Fruit fly (Drosophila melanogaster): ENCODE data around the gene RpS19b.

The RpS19b gene

DNA sequence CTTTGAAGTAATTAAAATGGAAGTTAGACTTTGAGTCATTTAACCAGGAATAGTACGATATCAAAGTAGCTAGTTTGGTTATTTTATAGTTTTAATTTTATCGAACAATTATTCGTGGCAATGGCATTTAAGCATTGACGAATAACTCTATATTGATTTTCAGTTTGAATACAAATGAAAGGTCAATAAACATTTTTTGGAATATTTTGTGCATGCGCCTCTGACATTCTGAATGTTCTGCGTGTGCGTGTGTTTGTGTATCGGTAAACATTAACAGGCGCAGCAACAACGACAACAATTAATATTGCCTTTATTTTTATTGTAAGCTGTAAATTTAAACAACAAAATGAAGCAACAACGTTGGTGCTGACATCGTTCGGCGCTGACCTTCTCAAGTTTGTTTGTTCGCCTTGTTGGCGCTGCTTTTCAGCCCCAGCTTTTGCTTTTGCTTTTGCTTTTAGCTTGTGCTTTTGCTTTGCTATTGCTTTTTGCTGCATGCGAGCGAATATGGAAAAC, 23.9 kb downstream of the RpS19b start (continued):
- peak; percentile 67 for TF ChIP-seq br (GFP tag; optimal IDR thresholded peaks at IDR 0.05)

DNA sequence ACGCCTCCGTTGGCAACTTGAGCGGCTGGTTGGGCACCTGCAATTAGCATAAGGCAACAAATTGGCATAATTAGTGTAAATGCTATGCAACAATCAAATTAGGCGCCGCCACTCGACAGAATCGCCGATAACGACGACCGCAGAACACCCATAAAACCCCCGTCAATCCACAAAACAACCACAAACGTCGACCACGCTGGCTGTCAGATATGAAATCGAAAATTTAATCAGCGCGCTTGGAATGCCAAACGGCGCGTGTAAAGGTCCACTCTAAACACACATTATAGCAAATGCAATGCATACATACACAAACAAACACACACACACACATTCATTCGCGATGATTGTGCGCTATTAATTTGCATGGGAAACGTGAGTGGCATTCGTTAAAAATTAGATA, 29.9 kb downstream of the RpS19b start:
- no peak for TF ChIP-seq Rel (GFP tag; optimal IDR thresholded peaks at IDR 0.05)
- TF ChIP-seq Rel (tag; optimal IDR thresholded peaks at IDR 0.05): peak; percentile 71
- no peak for TF ChIP-seq Dfd (GFP tag; optimal IDR thresholded peaks at IDR 0.05)
- no peak for TF ChIP-seq OdsH (GFP tag; optimal IDR thresholded peaks at IDR 0.05)

DNA sequence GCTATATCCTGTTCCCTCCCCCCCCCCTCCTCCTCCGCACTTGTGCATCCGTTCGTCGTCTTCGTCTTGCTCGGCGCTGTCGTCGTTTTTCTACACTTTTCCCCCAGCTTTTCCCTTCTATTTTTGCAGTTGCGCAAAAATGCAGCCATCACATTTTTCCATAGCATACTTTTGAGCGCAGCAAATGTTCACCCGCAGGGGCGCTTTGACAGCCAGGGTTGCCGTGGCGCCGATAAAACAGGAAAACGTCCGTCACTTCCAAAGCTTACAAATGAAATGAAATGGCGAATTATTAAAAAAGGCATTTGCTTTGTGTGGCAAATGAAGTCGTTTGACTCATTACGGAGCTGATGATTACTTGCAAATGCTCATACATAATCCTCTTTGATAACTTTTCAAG, 30.8 kb downstream of the RpS19b start:
- TF ChIP-seq GATAd (GFP tag; optimal IDR thresholded peaks at IDR 0.05) (no peak), Rel (GFP tag; optimal IDR thresholded peaks at IDR 0.05) (no peak), Rel (tag; optimal IDR thresholded peaks at IDR 0.05) (peak; percentile 26)

DNA sequence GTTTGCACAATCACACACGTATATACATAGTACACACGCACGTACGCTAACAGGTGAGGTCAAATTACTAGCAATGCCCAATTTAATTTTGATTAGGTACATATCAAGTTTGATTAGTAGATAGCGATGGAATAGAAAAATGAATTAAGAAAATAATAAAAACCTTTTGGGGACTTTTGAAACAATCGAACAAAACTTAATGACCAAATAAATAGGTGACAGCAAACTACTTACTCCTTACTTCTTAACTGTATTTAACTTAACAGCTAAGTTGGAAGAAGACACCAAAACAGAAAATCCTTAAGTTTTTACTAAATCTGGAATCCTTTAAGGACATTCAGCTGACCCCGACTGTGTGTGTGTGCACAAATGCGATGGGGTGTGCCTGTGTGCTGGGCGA, 31.3 kb downstream of the RpS19b start:
- TF ChIP-seq Hr83 (GFP tag; optimal IDR thresholded peaks at IDR 0.05; ENCODE audit: poor library complexity, severe bottlenecking) (no peak), dmrt93B (GFP tag; optimal IDR thresholded peaks at IDR 0.05) (no peak), brk (GFP tag; optimal IDR thresholded peaks at IDR 0.05) (no peak), foxo (GFP tag; optimal IDR thresholded peaks at IDR 0.05) (no peak)

DNA sequence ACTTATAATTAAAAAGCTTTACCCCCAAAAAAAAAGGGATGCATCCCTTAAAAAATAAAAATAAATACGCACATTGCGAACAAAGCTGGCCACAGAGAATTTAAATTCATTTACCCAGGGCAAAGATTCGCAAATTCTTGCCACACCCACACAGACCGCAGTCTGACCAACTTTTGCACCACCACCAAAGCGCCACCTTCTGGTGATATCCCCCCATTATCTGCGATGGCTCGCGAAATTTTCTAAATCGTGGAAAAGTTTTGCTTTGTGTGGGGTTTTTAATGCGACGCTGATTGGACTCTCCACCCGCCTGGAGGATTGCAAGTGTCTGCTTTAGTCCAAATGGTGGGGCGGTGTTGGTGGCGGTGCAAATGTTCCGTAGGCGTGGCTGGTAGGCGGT, 33.2 kb downstream of the RpS19b start:
- TF ChIP-seq Myc (optimal IDR thresholded peaks at IDR 0.05): no peak
- TF ChIP-seq woc (GFP tag; optimal IDR thresholded peaks at IDR 0.05): no peak
- TF ChIP-seq Vsx2 (GFP tag; optimal IDR thresholded peaks at IDR 0.05; ENCODE audit: partially characterized antibody): no peak
- TF ChIP-seq br (GFP tag; optimal IDR thresholded peaks at IDR 0.05): no peak
- no peak for TF ChIP-seq jim (GFP tag; optimal IDR thresholded peaks at IDR 0.05)
- no peak for TF ChIP-seq GATAd (GFP tag; optimal IDR thresholded peaks at IDR 0.05)
- TF ChIP-seq Mio (GFP tag; optimal IDR thresholded peaks at IDR 0.05): no peak
- no peak for TF ChIP-seq dl (GFP tag; optimal IDR thresholded peaks at IDR 0.05; ENCODE audit: insufficient read depth in 1 of 2, partially characterized antibody in 2 of 2)
- no peak for TF ChIP-seq OdsH (GFP tag; optimal IDR thresholded peaks at IDR 0.05)
- TF ChIP-seq brk (GFP tag; optimal IDR thresholded peaks at IDR 0.05): no peak
- no peak for TF ChIP-seq fru (GFP tag; optimal IDR thresholded peaks at IDR 0.05)
- TF ChIP-seq pan (optimal IDR thresholded peaks at IDR 0.05): no peak
- TF ChIP-seq ey (GFP tag; optimal IDR thresholded peaks at IDR 0.05): no peak
- no peak for TF ChIP-seq lola (GFP tag; optimal IDR thresholded peaks at IDR 0.05)
- no peak for TF ChIP-seq Hnf4 (GFP tag; optimal IDR thresholded peaks at IDR 0.05)
- no peak for TF ChIP-seq Sp1 (GFP tag; optimal IDR thresholded peaks at IDR 0.05)
- TF ChIP-seq Jra (GFP tag; optimal IDR thresholded peaks at IDR 0.05): no peak
- TF ChIP-seq Dif (GFP tag; optimal IDR thresholded peaks at IDR 0.05; ENCODE audit: partially characterized antibody): no peak
- TF ChIP-seq usp (GFP tag; optimal IDR thresholded peaks at IDR 0.05): no peak

DNA sequence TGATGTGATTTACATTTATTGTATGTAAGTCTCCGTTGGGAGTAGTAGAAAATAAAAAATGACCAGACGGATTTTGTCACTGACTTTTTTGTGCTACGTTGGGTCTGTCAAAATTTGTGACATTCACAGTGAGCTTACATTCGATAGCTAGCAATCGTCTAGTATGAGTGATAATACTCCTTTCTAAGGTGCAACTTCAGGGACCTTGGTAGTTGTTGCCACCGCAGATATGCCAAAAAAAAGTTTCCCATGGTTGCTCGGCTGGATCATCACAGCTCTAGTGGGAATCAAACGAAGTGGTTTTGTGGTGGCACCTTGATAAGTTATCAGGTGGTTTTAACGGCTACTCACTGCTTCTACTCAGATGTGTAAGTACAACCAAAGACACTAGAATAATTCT, 39.9 kb downstream of the RpS19b start, which contains the start of gene tbrd-1:
tbrd-1 (minus strand) TSS at position 101 of the 400 bp plus-strand sequence.
- TF ChIP-seq Jra (GFP tag; optimal IDR thresholded peaks at IDR 0.05): no peak

DNA sequence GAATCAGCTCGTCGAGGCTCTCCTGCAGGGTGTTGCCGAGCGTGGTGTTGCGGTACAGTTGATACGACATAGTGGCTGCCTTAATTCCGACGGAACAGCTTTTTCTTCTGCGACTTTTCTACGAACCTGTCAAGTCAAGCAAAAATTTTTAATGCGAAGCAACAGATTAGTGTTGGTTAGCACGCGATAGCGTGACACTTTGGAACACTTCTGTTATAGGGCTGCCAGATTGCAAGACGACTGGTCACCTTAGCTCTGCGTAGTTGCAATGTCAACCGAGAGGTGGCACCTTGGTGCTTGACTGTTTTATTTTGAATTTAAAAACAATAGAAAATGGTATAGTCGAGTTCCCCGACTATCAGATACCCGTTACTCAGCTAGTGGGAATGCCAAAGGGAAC, 42.4 kb downstream of the RpS19b start, which contains the start of gene TfIIA-S:
TfIIA-S (minus strand) TSS at position 175 of the 400 bp plus-strand sequence.
- TF ChIP-seq dmrt93B (GFP tag; optimal IDR thresholded peaks at IDR 0.05): peak; percentile 58
- TF ChIP-seq usp (GFP tag; optimal IDR thresholded peaks at IDR 0.05): no peak
- TF ChIP-seq Myc (optimal IDR thresholded peaks at IDR 0.05): no peak
- peak; percentile 87 for TF ChIP-seq rgr (GFP tag; optimal IDR thresholded peaks at IDR 0.05)
- no peak for TF ChIP-seq lola (GFP tag; optimal IDR thresholded peaks at IDR 0.05)
- TF ChIP-seq OdsH (GFP tag; optimal IDR thresholded peaks at IDR 0.05): peak; percentile 66
- TF ChIP-seq fru (GFP tag; optimal IDR thresholded peaks at IDR 0.05): peak; percentile 72
- TF ChIP-seq Abd-B (GFP tag; optimal IDR thresholded peaks at IDR 0.05): no peak
- no peak for TF ChIP-seq Rel (GFP tag; optimal IDR thresholded peaks at IDR 0.05)
- TF ChIP-seq Rel (tag; optimal IDR thresholded peaks at IDR 0.05): peak; percentile 69
- TF ChIP-seq Mio (GFP tag; optimal IDR thresholded peaks at IDR 0.05): peak; percentile 44
- TF ChIP-seq HLH106 (tag; optimal IDR thresholded peaks at IDR 0.05): peak; percentile 71
- TF ChIP-seq sv (GFP tag; optimal IDR thresholded peaks at IDR 0.05): peak; percentile 78
- peak; percentile 95 for TF ChIP-seq Hr83 (GFP tag; optimal IDR thresholded peaks at IDR 0.05; ENCODE audit: poor library complexity, severe bottlenecking)
- TF ChIP-seq dsf (GFP tag; optimal IDR thresholded peaks at IDR 0.05; ENCODE audit: borderline replicate concordance): no peak
- TF ChIP-seq psq (GFP tag; optimal IDR thresholded peaks at IDR 0.05): peak; percentile 58
- peak; percentile 83 for TF ChIP-seq h (GFP tag; optimal IDR thresholded peaks at IDR 0.05)
- peak; percentile 79 for TF ChIP-seq br (GFP tag; optimal IDR thresholded peaks at IDR 0.05)
- TF ChIP-seq CG32264 (GFP tag; optimal IDR thresholded peaks at IDR 0.05): peak; percentile 10
- no peak for TF ChIP-seq Hnf4 (GFP tag; optimal IDR thresholded peaks at IDR 0.05)
- peak in 1 of 2 experiments; percentile 88 for TF ChIP-seq foxo (GFP tag; optimal IDR thresholded peaks at IDR 0.05)
- peak; percentile 57 for TF ChIP-seq Jra (GFP tag; optimal IDR thresholded peaks at IDR 0.05)
- TF ChIP-seq CG9705 (GFP tag; optimal IDR thresholded peaks at IDR 0.05): peak; percentile 77
- peak; percentile 75 for TF ChIP-seq ey (GFP tag; optimal IDR thresholded peaks at IDR 0.05)
- peak; percentile 45 for TF ChIP-seq GATAd (GFP tag; optimal IDR thresholded peaks at IDR 0.05)
- peak; percentile 62 for TF ChIP-seq Dif (GFP tag; optimal IDR thresholded peaks at IDR 0.05; ENCODE audit: partially characterized antibody)
- TF ChIP-seq Sp1 (GFP tag; optimal IDR thresholded peaks at IDR 0.05): peak; percentile 61

Data from whole organism, wandering third instar larva.